Worm (Caenorhabditis elegans): ENCODE data around the gene cyn-11.

Gene cyn-11

DNA sequence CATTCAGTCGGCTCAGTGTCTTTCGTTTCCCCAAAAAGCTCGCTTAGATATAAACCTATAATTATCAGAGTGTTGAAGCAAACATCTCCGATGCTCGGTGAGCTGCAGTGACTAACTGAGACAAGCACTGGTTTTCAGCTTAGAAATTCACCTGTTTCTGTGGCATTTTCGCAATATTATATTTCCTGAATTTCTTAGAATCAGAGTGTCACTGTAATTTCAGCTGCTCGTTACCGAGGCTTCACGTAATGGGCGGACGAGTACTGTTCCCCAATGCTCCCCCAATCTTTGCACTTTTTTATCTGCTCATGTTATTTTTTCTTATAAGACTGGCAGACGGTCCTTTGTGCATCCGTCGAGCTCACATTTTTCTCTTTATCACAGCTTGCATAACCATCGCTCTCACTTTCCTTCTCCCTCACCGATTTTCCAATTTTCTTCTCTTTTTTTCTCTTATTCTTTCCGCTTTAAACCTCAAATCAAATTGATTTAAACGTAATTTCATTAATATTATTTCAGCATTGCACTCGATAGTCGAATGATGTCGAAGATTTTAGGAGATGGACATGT lies 6.0 kb upstream of the cyn-11 start, which contains the start of gene trcs-2:
Gene trcs-2, plus strand, starts transcription at position 520 of the 570 bp plus-strand sequence.
- TF ChIP-seq zip-8 (tag; optimal IDR thresholded peaks at IDR 0.05) (no peak), M03D4.4 (tag; optimal IDR thresholded peaks at IDR 0.05) (no peak), nhr-237 (tag; optimal IDR thresholded peaks at IDR 0.05) (no peak), unc-39 (tag; optimal IDR thresholded peaks at IDR 0.05) (no peak), flh-1 (GFP tag; optimal IDR thresholded peaks at IDR 0.05) (no peak), mab-5 (tag; optimal IDR thresholded peaks at IDR 0.05) (no peak), mep-1 (tag; optimal IDR thresholded peaks at IDR 0.05) (no peak), blmp-1 (tag; optimal IDR thresholded peaks at IDR 0.05) (no peak), nhr-12 (tag; optimal IDR thresholded peaks at IDR 0.05) (no peak), hlh-1 (tag; optimal IDR thresholded peaks at IDR 0.05) (no peak), sptf-1 (tag; optimal IDR thresholded peaks at IDR 0.05) (no peak), bed-3 (GFP tag; optimal IDR thresholded peaks at IDR 0.05) (no peak), cnd-1 (tag; optimal IDR thresholded peaks at IDR 0.05) (no peak), unc-120 (tag; optimal IDR thresholded peaks at IDR 0.05; ENCODE audit: poor library complexity, severe bottlenecking) (no peak), ceh-43 (GFP tag; optimal IDR thresholded peaks at IDR 0.05) (no peak), drap-1 (GFP tag; optimal IDR thresholded peaks at IDR 0.05) (no peak), elt-3 (tag; optimal IDR thresholded peaks at IDR 0.05) (no peak)

DNA sequence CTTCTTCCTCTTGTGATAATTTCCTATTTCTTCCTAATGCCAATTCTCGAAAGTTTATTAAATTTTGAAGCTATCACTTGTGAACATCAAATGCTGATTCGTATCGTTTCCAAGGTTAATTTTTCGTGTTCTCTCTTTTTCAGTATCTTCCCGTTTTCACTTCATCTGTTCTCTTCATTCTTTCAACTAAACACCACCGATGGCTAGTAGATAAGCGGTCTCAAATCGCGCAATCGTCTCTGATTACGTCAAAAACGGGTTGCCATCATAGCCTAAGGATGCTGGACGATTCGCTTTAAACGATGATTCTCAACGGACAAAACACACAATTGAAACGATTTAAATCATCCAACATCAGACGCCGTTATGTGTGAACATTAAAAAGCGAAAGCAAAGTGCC lies 1.5 kb upstream of the cyn-11 start:
- TF ChIP-seq mls-2 (tag; optimal IDR thresholded peaks at IDR 0.05) (no peak), ztf-11 (tag; optimal IDR thresholded peaks at IDR 0.05) (no peak), elt-1 (tag; optimal IDR thresholded peaks at IDR 0.05; ENCODE audit: borderline replicate concordance, insufficient read depth) (peak; percentile 64), bed-3 (GFP tag; optimal IDR thresholded peaks at IDR 0.05) (no peak), elt-3 (tag; optimal IDR thresholded peaks at IDR 0.05) (no peak), mab-5 (tag; optimal IDR thresholded peaks at IDR 0.05) (no peak), nhr-28 (tag; optimal IDR thresholded peaks at IDR 0.05) (no peak)

DNA sequence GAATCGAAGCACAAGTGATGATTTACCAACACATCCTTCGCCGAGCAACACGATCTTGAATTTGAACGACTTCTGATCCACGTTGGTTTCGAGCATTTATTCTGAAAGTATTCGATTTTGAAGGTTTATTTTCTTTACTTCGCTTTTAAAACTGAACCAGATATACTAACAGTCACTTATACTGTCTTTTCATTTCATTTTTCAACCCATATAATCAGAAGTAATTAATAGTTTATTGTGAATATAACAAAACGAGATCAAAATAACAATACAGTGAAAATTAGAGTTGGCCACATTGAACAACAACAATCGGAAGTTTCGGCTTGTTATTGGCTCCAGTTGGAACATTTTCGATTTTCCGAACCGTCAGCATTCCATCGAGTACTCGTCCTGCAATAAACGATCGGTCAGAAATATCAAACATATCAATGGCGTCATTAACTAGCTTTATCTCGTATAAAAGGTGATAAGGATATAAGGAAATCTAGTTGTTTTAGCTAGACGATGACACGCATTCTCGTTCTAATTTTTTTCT lies 1.1 kb downstream of the cyn-11 start, which contains the start of the genes rab-21 and T01B7.13:
Gene rab-21, minus strand, starts transcription at position 101 of the 535 bp plus-strand sequence.
Gene T01B7.13, plus strand, starts transcription at position 485 of the 535 bp plus-strand sequence.
- TF ChIP-seq ceh-43 (GFP tag; optimal IDR thresholded peaks at IDR 0.05) (no peak), nhr-28 (tag; optimal IDR thresholded peaks at IDR 0.05) (no peak), pha-4 (tag; optimal IDR thresholded peaks at IDR 0.05) (no peak), hlh-1 (tag; optimal IDR thresholded peaks at IDR 0.05) (no peak), tbx-8 (GFP tag; optimal IDR thresholded peaks at IDR 0.05) (no peak), zip-8 (tag; optimal IDR thresholded peaks at IDR 0.05) (no peak), snpc-4 (tag; optimal IDR thresholded peaks at IDR 0.05) (no peak), M03D4.4 (tag; optimal IDR thresholded peaks at IDR 0.05) (no peak), lin-32 (GFP tag; optimal IDR thresholded peaks at IDR 0.05) (no peak), sem-2 (GFP tag; optimal IDR thresholded peaks at IDR 0.05) (no peak), elt-3 (tag; optimal IDR thresholded peaks at IDR 0.05) (no peak), nhr-237 (tag; optimal IDR thresholded peaks at IDR 0.05) (no peak), blmp-1 (tag; optimal IDR thresholded peaks at IDR 0.05) (no peak), elt-1 (tag; optimal IDR thresholded peaks at IDR 0.05; ENCODE audit: borderline replicate concordance, insufficient read depth) (no peak), unc-120 (tag; optimal IDR thresholded peaks at IDR 0.05; ENCODE audit: poor library complexity, severe bottlenecking) (no peak), ces-1 (GFP tag; optimal IDR thresholded peaks at IDR 0.05) (no peak), mep-1 (tag; optimal IDR thresholded peaks at IDR 0.05) (no peak), sptf-1 (tag; optimal IDR thresholded peaks at IDR 0.05) (no peak), flh-1 (GFP tag; optimal IDR thresholded peaks at IDR 0.05) (no peak), bed-3 (GFP tag; optimal IDR thresholded peaks at IDR 0.05) (no peak)

DNA sequence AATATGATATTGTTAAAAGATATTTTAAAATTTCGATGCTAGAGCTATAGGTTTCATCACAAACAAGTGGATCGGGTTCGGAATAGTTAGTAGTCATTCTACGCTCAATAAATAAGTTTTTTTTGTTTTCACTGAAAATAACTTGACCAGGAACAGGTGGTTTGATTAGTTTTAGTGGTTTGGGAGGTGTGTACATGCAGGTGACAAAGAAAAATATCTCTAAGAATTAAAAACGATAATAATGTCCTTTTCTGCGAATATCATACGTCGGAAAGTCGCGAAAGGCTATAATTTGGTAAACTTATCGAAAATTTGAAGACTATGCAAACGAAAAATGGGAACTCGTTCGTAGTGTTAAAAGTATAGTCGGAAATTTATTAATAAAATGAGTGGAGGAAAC lies 5.8 kb downstream of the cyn-11 start, which contains the start of gene srg-15:
Gene srg-15, minus strand, starts transcription at position 101 of the 400 bp plus-strand sequence.
- TF ChIP-seq unc-62 (GFP tag; optimal IDR thresholded peaks at IDR 0.05) (no peak), nhr-76 (tag; optimal IDR thresholded peaks at IDR 0.05) (no peak), lin-13 (tag; optimal IDR thresholded peaks at IDR 0.05) (no peak), ham-2 (GFP tag; optimal IDR thresholded peaks at IDR 0.05) (no peak), elt-3 (tag; optimal IDR thresholded peaks at IDR 0.05) (no peak), zip-8 (tag; optimal IDR thresholded peaks at IDR 0.05) (no peak)
